Fruit fly (Drosophila melanogaster) Kc167 (cell line): Measurements from ENCODE around the gene ND-51.

ENCODE experiments used
- Myc ChIP-seq: fragments of >200 bp; optimal IDR thresholded peaks from 2 replicates; lab custom pipeline; 2017; ENCODE audit warnings: missing external identifiers
- Sin3A ChIP-seq: fragments of >200 bp; optimal IDR thresholded peaks from 2 replicates; lab custom pipeline; 2018; ENCODE audit warnings: missing external identifiers
- h ChIP-seq: fragments of >200 bp; optimal IDR thresholded peaks from 3 replicates; lab custom pipeline; 2018; ENCODE audit warnings: missing external identifiers
- insv ChIP-seq: fragments of >200 bp; optimal IDR thresholded peaks from 3 replicates; lab custom pipeline; 2018; ENCODE audit warnings: missing external identifiers
- psq ChIP-seq: fragments of >200 bp; optimal IDR thresholded peaks from 2 replicates; lab custom pipeline; 2017; ENCODE audit warnings: missing external identifiers
- ttk ChIP-seq: sonication (Bioruptor generic); optimal IDR thresholded peaks from 2 replicates; lab custom pipeline; 2017; ENCODE audit warnings: missing external identifiers

ND-51 gene

dm6 chr2L:6062382-6063082 is at the start of gene ND-51, which contains the start of gene CG13994:
Gene ND-51 (minus strand): TSS chr2L:6062757.
Gene CG13994 (plus strand): TSS chr2L:6062989.
- no peak for TF ChIP-seq psq (lab: Kevin White, UChicago)
- TF ChIP-seq h (lab: Kevin White, UChicago): no peak
- TF ChIP-seq ttk (lab: Kevin White, UChicago): no peak
- no peak for TF ChIP-seq Sin3A (lab: Kevin White, UChicago)

- TF ChIP-seq h (lab: Kevin White, UChicago): no peak
- no peak for TF ChIP-seq Sin3A (lab: Kevin White, UChicago)
- no peak for TF ChIP-seq Myc (lab: Kevin White, UChicago)
- TF ChIP-seq psq (lab: Kevin White, UChicago): no peak
- TF ChIP-seq ttk (lab: Kevin White, UChicago): no peak
- TF ChIP-seq insv (lab: Kevin White, UChicago): no peak
Measured at dm6 chr2L:6110781-6111180, 48.2 kb upstream of the ND-51 start.

- no peak for TF ChIP-seq ttk (lab: Kevin White, UChicago)
- no peak for TF ChIP-seq h (lab: Kevin White, UChicago)
Measured at dm6 chr2L:6109313-6109847, 46.8 kb upstream of the ND-51 start.

- TF ChIP-seq Sin3A (lab: Kevin White, UChicago) (no peak), insv (lab: Kevin White, UChicago) (no peak), Myc (lab: Kevin White, UChicago) (no peak)
Measured at dm6 chr2L:6100202-6100689, 37.7 kb upstream of the ND-51 start, which contains the start of gene stai. Gene stai (plus strand): TSS chr2L:6100377.

- TF ChIP-seq Myc (lab: Kevin White, UChicago) (no peak), insv (lab: Kevin White, UChicago) (no peak), ttk (lab: Kevin White, UChicago) (no peak), Sin3A (lab: Kevin White, UChicago) (no peak), h (lab: Kevin White, UChicago) (no peak)
Measured at dm6 chr2L:6099270-6099644, 36.7 kb upstream of the ND-51 start.

DNA sequence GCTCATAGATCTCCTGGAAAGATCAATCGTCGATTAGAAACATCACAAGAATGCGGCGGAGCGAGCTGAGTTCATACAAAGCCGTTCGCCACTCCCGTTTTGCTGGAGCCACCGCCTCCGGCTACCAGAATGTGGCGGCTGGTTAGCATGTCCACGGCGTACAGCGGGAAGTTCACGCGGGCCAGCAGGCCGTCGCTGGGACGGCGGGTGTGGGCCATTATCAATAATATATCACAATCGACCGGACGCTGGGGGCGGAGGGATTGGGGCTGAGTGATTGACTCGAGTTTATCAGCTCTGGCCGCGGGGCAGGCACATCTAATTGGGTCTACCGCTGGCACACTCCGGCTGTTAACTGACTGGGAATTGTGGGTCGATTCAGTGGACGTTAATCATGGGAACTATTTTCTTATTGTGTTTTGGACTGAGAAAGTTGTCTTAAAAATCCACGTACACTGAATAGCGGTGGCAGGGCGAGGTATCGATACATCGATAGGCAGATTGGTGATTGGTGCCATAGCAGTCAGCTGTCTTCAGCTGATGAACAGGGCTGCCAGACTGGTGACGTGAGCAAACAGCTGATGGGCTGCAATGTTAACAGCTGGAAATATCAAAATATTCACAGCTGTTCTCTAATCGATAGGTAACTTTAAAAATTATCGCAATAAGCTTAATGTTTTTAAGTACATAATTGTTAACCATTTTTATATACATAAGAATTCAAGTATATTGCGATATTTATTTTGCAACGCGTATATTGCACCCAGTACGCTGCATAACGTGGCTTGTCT is 36.1 kb upstream of the ND-51 start, which contains the start of gene CG9175:
TSS of gene CG9175 (minus strand) at position 488 of the 791 bp plus-strand sequence.
- no peak for TF ChIP-seq Sin3A (lab: Kevin White, UChicago)
- TF ChIP-seq h (lab: Kevin White, UChicago): no peak

dm6 chr2L:6092300-6092699 is 29.7 kb upstream of the ND-51 start:
- no peak for TF ChIP-seq psq (lab: Kevin White, UChicago)
- no peak for TF ChIP-seq ttk (lab: Kevin White, UChicago)
- TF ChIP-seq Sin3A (lab: Kevin White, UChicago): no peak

- no peak for TF ChIP-seq h (lab: Kevin White, UChicago)
- TF ChIP-seq Sin3A (lab: Kevin White, UChicago): no peak
- no peak for TF ChIP-seq psq (lab: Kevin White, UChicago)
- no peak for TF ChIP-seq ttk (lab: Kevin White, UChicago)
- no peak for TF ChIP-seq insv (lab: Kevin White, UChicago)
- TF ChIP-seq Myc (lab: Kevin White, UChicago): no peak
Measured at dm6 chr2L:6090786-6091716, 28.5 kb upstream of the ND-51 start, which contains the start of gene CG45075. Gene CG45075 (plus strand): TSS chr2L:6091412.

dm6 chr2L:6090365-6090764 is 27.8 kb upstream of the ND-51 start:
- TF ChIP-seq psq (lab: Kevin White, UChicago): no peak
- no peak for TF ChIP-seq h (lab: Kevin White, UChicago)
- no peak for TF ChIP-seq insv (lab: Kevin White, UChicago)
- no peak for TF ChIP-seq ttk (lab: Kevin White, UChicago)
- TF ChIP-seq Myc (lab: Kevin White, UChicago): no peak
- TF ChIP-seq Sin3A (lab: Kevin White, UChicago): no peak

DNA sequence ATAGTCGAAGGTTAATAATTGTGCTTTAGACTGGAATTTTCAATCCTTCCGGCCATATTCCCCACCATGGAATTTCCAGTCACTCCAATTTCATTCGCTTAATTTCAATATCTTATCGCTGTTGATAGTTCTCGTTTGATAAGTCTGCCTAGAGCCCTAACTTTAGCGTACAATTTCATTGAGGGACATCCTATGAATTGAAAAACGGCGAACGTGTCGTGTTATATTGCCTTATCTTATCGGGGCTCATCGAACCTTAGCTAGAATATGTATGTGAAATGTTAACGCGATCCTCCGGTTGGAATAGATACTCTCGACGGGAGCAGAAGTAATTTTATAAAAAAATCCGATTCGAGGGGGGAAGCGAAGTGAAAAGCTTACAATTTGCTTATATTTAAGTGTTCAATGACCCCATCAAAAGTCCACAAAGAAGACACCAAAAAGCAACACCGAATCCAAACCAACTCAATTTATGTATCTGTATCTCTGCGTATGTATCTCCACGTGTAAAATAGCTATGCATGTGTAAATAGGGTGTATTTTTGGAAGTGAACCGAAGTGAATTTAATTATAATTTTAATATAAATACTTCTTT is 27.1 kb upstream of the ND-51 start:
- TF ChIP-seq Myc (lab: Kevin White, UChicago) (no peak), ttk (lab: Kevin White, UChicago) (no peak), psq (lab: Kevin White, UChicago) (no peak), h (lab: Kevin White, UChicago) (no peak), insv (lab: Kevin White, UChicago) (no peak), Sin3A (lab: Kevin White, UChicago) (no peak)
